Worm (Caenorhabditis elegans) whole organism, young adult: ENCODE data around the gene K01G5.10.

Experiments used
- F39B2.1 ChIP-seq: fragments of 200-800 bp; sonication (Bioruptor generic); IDR thresholded peaks from 2 replicates; pipeline ENCODE4 v1.3.6; 2022; ENCODE audit warnings: missing genetic modification reagents, missing genetic modification characterization, missing compliant biosample characterization
- F57C9.4 ChIP-seq: sonication (generic microtip); optimal IDR thresholded peaks from 2 replicates; lab custom pipeline; 2017; ENCODE audit warnings: mild to moderate bottlenecking, missing genetic modification characterization, missing compliant biosample characterization
- T26A5.8 ChIP-seq: sonication (generic microtip); optimal IDR thresholded peaks from 2 replicates; lab custom pipeline; 2016; ENCODE audit warnings: missing genetic modification characterization, missing compliant biosample characterization
- Y53F4B.3 ChIP-seq: fragments of 200-800 bp; sonication (Bioruptor generic); IDR thresholded peaks from 2 replicates; pipeline ENCODE4 v1.3.6; 2022; ENCODE audit warnings: missing genetic modification reagents, missing genetic modification characterization, missing compliant biosample characterization
- Y67H2A.10 ChIP-seq: fragments of 200-800 bp; sonication (Bioruptor generic); conservative IDR thresholded peaks from 2 replicates; pipeline ENCODE4 v1.3.6; 2022; ENCODE audit warnings: missing genetic modification reagents, missing genetic modification characterization, missing compliant biosample characterization
- Y79H2A.3 ChIP-seq: fragments of 200-800 bp; sonication (Bioruptor generic); conservative IDR thresholded peaks from 2 replicates; pipeline ENCODE4 v1.3.6; 2022; ENCODE audit warnings: missing genetic modification reagents, missing genetic modification characterization, missing compliant biosample characterization
- ama-1 ChIP-seq, 3 experiments: fragments of 150-350 bp in 1 of 3; sonication (generic microtip) in 2 of 3; optimal IDR thresholded peaks; 2 replicates each; lab custom pipeline; 2014 to 2018; ENCODE audit warnings: missing biosample characterization in 2 of 3, missing genetic modification characterization in 2 of 3, missing genetic modification reagents in 2 of 3
- aptf-2 ChIP-seq: fragments of 200-800 bp; sonication (Bioruptor generic); conservative IDR thresholded peaks from 2 replicates; pipeline ENCODE4 v1.3.6; 2022; ENCODE audit warnings: missing genetic modification reagents, missing genetic modification characterization, missing compliant biosample characterization
- aptf-3 ChIP-seq: fragments of 200-800 bp; sonication (Bioruptor generic); IDR thresholded peaks from 2 replicates; pipeline ENCODE4 v1.3.6; 2022; ENCODE audit warnings: missing genetic modification characterization, missing compliant biosample characterization
- atf-7 ChIP-seq: sonication (generic microtip); optimal IDR thresholded peaks from 2 replicates; lab custom pipeline; 2017; ENCODE audit warnings: mild to moderate bottlenecking, missing genetic modification characterization, missing compliant biosample characterization
- athp-1 ChIP-seq: sonication (generic microtip); optimal IDR thresholded peaks from 2 replicates; lab custom pipeline; 2017; ENCODE audit warnings: mild to moderate bottlenecking, missing genetic modification characterization, missing compliant biosample characterization
- bed-1 ChIP-seq: fragments of 200-800 bp; sonication (Bioruptor generic); IDR thresholded peaks from 2 replicates; pipeline ENCODE4 v1.3.6; 2022; ENCODE audit warnings: missing genetic modification reagents, missing genetic modification characterization, missing compliant biosample characterization
- bed-2 ChIP-seq: fragments of 200-800 bp; sonication (Bioruptor generic); IDR thresholded peaks from 2 replicates; pipeline ENCODE4 v1.3.6; 2022; ENCODE audit warnings: missing genetic modification reagents, missing genetic modification characterization, missing compliant biosample characterization
- ccch-3 ChIP-seq: fragments of 200-800 bp; sonication (Bioruptor generic); optimal IDR thresholded peaks from 2 replicates; lab custom pipeline; 2018; ENCODE audit warnings: mild to moderate bottlenecking, missing genetic modification characterization, missing compliant biosample characterization
- cebp-2 ChIP-seq: fragments of 200-800 bp; sonication (Bioruptor generic); IDR thresholded peaks from 2 replicates; pipeline ENCODE4 v1.3.6; 2022; ENCODE audit warnings: missing genetic modification characterization, missing compliant biosample characterization
- ceh-58 ChIP-seq: fragments of 200-800 bp; sonication (Bioruptor generic); IDR thresholded peaks from 2 replicates; pipeline ENCODE4 v1.3.6; 2022; ENCODE audit warnings: missing genetic modification characterization, missing compliant biosample characterization
- ceh-79 ChIP-seq: sonication (generic microtip); optimal IDR thresholded peaks from 2 replicates; lab custom pipeline; 2017; ENCODE audit warnings: mild to moderate bottlenecking, missing genetic modification characterization, missing compliant biosample characterization
- ceh-91 ChIP-seq: fragments of 200-800 bp; sonication (Bioruptor generic); IDR thresholded peaks from 2 replicates; pipeline ENCODE4 v1.3.6; 2022; ENCODE audit warnings: missing genetic modification reagents, missing genetic modification characterization, missing compliant biosample characterization
- dox-1 ChIP-seq: fragments of 200-800 bp; sonication (Bioruptor generic); IDR thresholded peaks from 2 replicates; pipeline ENCODE4 v1.3.6; 2022; ENCODE audit warnings: missing genetic modification reagents, missing genetic modification characterization, missing compliant biosample characterization
- dpl-1 ChIP-seq: fragments of 150-350 bp; optimal IDR thresholded peaks from 2 replicates; lab custom pipeline; 2014; ENCODE audit warnings: missing biosample characterization, missing genetic modification reagents, missing genetic modification characterization
- efl-1 ChIP-seq: fragments of 150-350 bp; optimal IDR thresholded peaks from 2 replicates; lab custom pipeline; 2014; ENCODE audit warnings: missing biosample characterization, missing genetic modification reagents, missing genetic modification characterization
- ekl-4 ChIP-seq: fragments of 200-800 bp; sonication (Bioruptor generic); IDR thresholded peaks from 2 replicates; pipeline ENCODE4 v1.3.6; 2022; ENCODE audit warnings: missing genetic modification reagents, missing genetic modification characterization, missing compliant biosample characterization
- ets-4 ChIP-seq: fragments of 200-800 bp; sonication (Bioruptor generic); optimal IDR thresholded peaks from 2 replicates; lab custom pipeline; 2018; ENCODE audit warnings: mild to moderate bottlenecking, missing genetic modification characterization, missing compliant biosample characterization
- gei-17 ChIP-seq: fragments of 200-800 bp; sonication (Bioruptor generic); optimal IDR thresholded peaks from 2 replicates; lab custom pipeline; 2018; ENCODE audit warnings: mild to moderate bottlenecking, missing genetic modification characterization, missing compliant biosample characterization
- him-1 ChIP-seq: sonication (generic microtip); optimal IDR thresholded peaks from 2 replicates; lab custom pipeline; 2016; ENCODE audit warnings: missing genotype, missing genetic modification reagents, missing genetic modification characterization, missing compliant biosample characterization
- hlh-26 ChIP-seq: fragments of 200-800 bp; sonication (Bioruptor generic); conservative IDR thresholded peaks from 2 replicates; pipeline ENCODE4 v1.3.6; 2022; ENCODE audit warnings: missing genetic modification reagents, missing genetic modification characterization, missing compliant biosample characterization
- hmg-1.2 ChIP-seq: fragments of 200-800 bp; sonication (Bioruptor generic); IDR thresholded peaks from 2 replicates; pipeline ENCODE4 v1.3.6; 2022; ENCODE audit warnings: missing genetic modification reagents, missing genetic modification characterization, missing compliant biosample characterization
- hsf-1 ChIP-seq: fragments of 200-800 bp; sonication (Bioruptor generic); IDR thresholded peaks from 2 replicates; pipeline ENCODE4 v1.3.6; 2022; ENCODE audit warnings: missing genetic modification reagents, missing genetic modification characterization, missing compliant biosample characterization
- lag-1 ChIP-seq: fragments of 200-800 bp; sonication (Bioruptor generic); IDR thresholded peaks from 2 replicates; pipeline ENCODE4 v1.3.6; 2022; ENCODE audit warnings: missing genetic modification reagents, missing genetic modification characterization, missing compliant biosample characterization
- let-607 ChIP-seq, 2 experiments: fragments of 200-800 bp in 1 of 2; sonication (Bioruptor generic) in 1 of 2; sonication (generic microtip) in 1 of 2; optimal IDR thresholded peaks; 2 replicates each; lab custom pipeline; 2016 to 2018; ENCODE audit warnings: mild to moderate bottlenecking in 2 of 2, missing compliant biosample characterization in 2 of 2, missing genetic modification characterization in 2 of 2, moderate library complexity in 2 of 2, missing genotype in 1 of 2
- lin-35 ChIP-seq, 3 experiments: fragments of 150-350 bp in 2 of 3; sonication (generic microtip) in 1 of 3; optimal IDR thresholded peaks; 2 replicates each; lab custom pipeline; 2014 to 2018; ENCODE audit warnings: missing biosample characterization in 3 of 3, missing genetic modification characterization in 3 of 3, missing genetic modification reagents in 3 of 3
- lin-54 ChIP-seq: fragments of 200-800 bp; sonication (Bioruptor generic); optimal IDR thresholded peaks from 2 replicates; lab custom pipeline; 2018; ENCODE audit warnings: mild to moderate bottlenecking, missing genetic modification characterization, missing compliant biosample characterization
- madf-3 ChIP-seq: fragments of 200-800 bp; sonication (Bioruptor generic); IDR thresholded peaks from 2 replicates; pipeline ENCODE4 v1.3.6; 2022; ENCODE audit warnings: missing genetic modification reagents, missing genetic modification characterization, missing compliant biosample characterization
- mel-28 ChIP-seq: sonication (generic microtip); optimal IDR thresholded peaks from 2 replicates; lab custom pipeline; 2016; ENCODE audit warnings: borderline replicate concordance, mild to moderate bottlenecking, missing genetic modification characterization, missing compliant biosample characterization
- mes-4 ChIP-seq: sonication (generic microtip); optimal IDR thresholded peaks from 2 replicates; lab custom pipeline; 2016; ENCODE audit warnings: missing genotype, missing genetic modification characterization, missing compliant biosample characterization
- nfya-1 ChIP-seq: sonication (generic microtip); optimal IDR thresholded peaks from 2 replicates; lab custom pipeline; 2017; ENCODE audit warnings: antibody characterized with exemption, missing compliant biosample characterization, missing genetic modification characterization, borderline replicate concordance; ENCODE audit not compliant: insufficient read depth
- rec-8 ChIP-seq, 2 experiments: sonication (generic microtip); optimal IDR thresholded peaks; 2 replicates each; lab custom pipeline; 2016; ENCODE audit warnings: mild to moderate bottlenecking in 2 of 2, missing genetic modification characterization in 2 of 2, missing genetic modification reagents in 2 of 2, missing genotype in 2 of 2, missing biosample characterization in 1 of 2, missing compliant biosample characterization in 1 of 2, moderate library complexity in 1 of 2
- sdz-38 ChIP-seq: sonication (generic microtip); optimal IDR thresholded peaks from 2 replicates; lab custom pipeline; 2016; ENCODE audit warnings: missing genotype, missing genetic modification characterization, missing compliant biosample characterization
- sea-2 ChIP-seq: fragments of 200-800 bp; sonication (Bioruptor generic); IDR thresholded peaks from 2 replicates; pipeline ENCODE4 v1.3.6; 2022; ENCODE audit warnings: missing genetic modification characterization, missing compliant biosample characterization
- snpc-3.4 ChIP-seq: sonication (generic microtip); optimal IDR thresholded peaks from 2 replicates; lab custom pipeline; 2017; ENCODE audit warnings: missing genetic modification characterization, mild to moderate bottlenecking, missing compliant biosample characterization, antibody characterized with exemption, moderate library complexity, missing genotype, missing genetic modification reagents
- unc-62 ChIP-seq: fragments of 150-350 bp; optimal IDR thresholded peaks from 2 replicates; lab custom pipeline; 2014; ENCODE audit warnings: missing biosample characterization, missing genetic modification reagents, missing genetic modification characterization
- ztf-18 ChIP-seq: sonication (generic microtip); optimal IDR thresholded peaks from 2 replicates; lab custom pipeline; 2016; ENCODE audit warnings: missing genotype, mild to moderate bottlenecking, missing genetic modification characterization, missing compliant biosample characterization
- ztf-22 ChIP-seq: fragments of 200-800 bp; sonication (Bioruptor generic); optimal IDR thresholded peaks from 2 replicates; lab custom pipeline; 2018; ENCODE audit warnings: mild to moderate bottlenecking, missing genetic modification characterization, moderate library complexity, missing compliant biosample characterization
- ztf-26 ChIP-seq: sonication (generic microtip); optimal IDR thresholded peaks from 2 replicates; lab custom pipeline; 2017; ENCODE audit warnings: missing genetic modification characterization, missing compliant biosample characterization
- ztf-6 ChIP-seq: fragments of 200-800 bp; sonication (Bioruptor generic); IDR thresholded peaks from 2 replicates; pipeline ENCODE4 v1.3.6; 2022; ENCODE audit warnings: missing genetic modification reagents, missing genetic modification characterization, missing compliant biosample characterization

K01G5.10 gene

DNA sequence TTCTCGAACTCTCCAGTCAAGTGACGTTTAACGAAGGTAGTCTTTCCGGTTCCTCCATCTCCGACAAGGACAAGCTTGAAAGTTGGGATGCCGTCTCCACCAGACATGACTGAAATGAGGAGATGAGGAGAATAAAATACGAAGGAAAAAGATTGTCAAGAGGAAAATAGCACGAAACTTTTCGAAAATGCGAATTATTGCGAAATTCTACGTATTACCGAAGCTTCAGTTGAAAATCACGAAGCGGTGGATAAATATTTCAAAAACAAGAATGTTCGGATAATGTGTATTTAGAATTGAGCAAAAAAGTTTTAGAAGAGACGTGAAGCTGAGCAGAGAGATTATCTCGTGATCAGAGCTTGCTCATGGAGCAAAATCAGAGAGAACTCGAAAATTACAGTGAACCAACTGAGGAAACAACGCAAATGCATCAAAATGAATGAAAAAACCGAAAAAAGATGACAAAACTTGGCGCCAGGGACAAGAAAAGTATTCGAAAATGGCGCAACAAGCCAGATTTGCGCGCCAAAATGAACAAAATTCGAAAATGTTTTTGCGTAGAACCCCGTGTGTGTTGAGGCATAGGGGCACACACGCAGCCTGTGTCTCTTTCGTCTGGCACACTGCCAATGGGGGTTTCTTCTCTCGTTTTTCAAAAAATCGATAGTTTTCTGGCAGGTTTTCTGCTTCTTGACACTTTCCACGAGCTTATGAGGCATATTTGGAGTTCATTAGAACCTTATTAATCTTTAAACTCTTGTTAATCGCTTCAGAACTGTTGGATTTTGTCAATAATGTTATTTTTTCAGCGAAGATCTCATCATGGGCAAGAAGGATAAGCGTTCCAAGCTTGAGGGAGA lies 10.5 kb downstream of the K01G5.10 start, which contains the start of the genes ran-1 and dkc-1 (continued):
- TF ChIP-seq athp-1 (tag; lab: Kevin White, UChicago) = peak; percentile 81

DNA sequence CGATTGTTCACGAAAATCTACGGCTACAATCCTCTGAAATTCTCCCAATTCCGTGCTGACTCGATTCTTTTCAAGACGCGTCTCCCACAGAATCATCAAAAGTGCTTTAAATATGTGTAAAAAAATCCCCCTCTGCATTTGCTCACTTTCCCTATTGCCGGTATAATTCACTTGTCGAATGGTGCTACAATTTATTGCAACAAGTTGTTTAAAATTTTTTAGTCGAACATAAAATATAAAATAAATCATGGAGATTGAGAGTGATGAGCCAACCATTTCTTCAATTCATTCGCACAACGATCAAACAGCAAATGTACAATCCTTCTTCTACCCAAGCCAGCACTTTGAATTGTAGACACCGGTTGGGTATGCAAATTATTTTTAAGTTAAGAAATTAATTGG lies 11.9 kb downstream of the K01G5.10 start:
- TF ChIP-seq cebp-2 (GFP tag; lab: Robert Waterston, UW) (0 out of 2 replicates have a peak, but pooled peaks have one; percentile 49), Y67H2A.10 (GFP tag; lab: Robert Waterston, UW) (no peak), ztf-18 (tag; lab: Kevin White, UChicago) (peak; percentile 70), lag-1 (no peak), let-607 (tag; optimal IDR thresholded peaks at IDR 0.05; lab: Kevin White, UChicago) (no peak), madf-3 (GFP tag; lab: Robert Waterston, UW) (peak; percentile 84), gei-17 (GFP tag; lab: Kevin White, UChicago) (no peak), unc-62 (GFP tag; lab: Kevin White, UChicago) (no peak), him-1 (tag; lab: Kevin White, UChicago) (peak; percentile 69), rec-8 (tag; optimal IDR thresholded peaks at IDR 0.05; lab: Kevin White, UChicago) (peak; percentile 64 to 77), ccch-3 (GFP tag; lab: Kevin White, UChicago) (no peak), dpl-1 (peak; percentile 6), sea-2 (no peak), hlh-26 (GFP tag; lab: Robert Waterston, UW) (no peak), ztf-22 (GFP tag; lab: Kevin White, UChicago) (peak; percentile 25), ekl-4 (GFP tag; lab: Robert Waterston, UW) (peak; percentile 89), ets-4 (GFP tag; lab: Kevin White, UChicago) (peak; percentile 49), sdz-38 (no peak), aptf-3 (GFP tag; lab: Robert Waterston, UW) (no peak), atf-7 (peak; percentile 27), efl-1 (GFP tag; lab: Kevin White, UChicago) (peak; percentile 62), Y53F4B.3 (GFP tag; lab: Robert Waterston, UW) (no peak), dox-1 (GFP tag; lab: Robert Waterston, UW) (peak; percentile 38; the same call in 1 of the 2 replicates), ceh-79 (tag; lab: Kevin White, UChicago) (no peak), bed-2 (no peak), ceh-58 (GFP tag; lab: Robert Waterston, UW) (peak; percentile 71; the same call in 1 of the 2 replicates), aptf-2 (GFP tag; lab: Robert Waterston, UW) (no peak), Y79H2A.3 (GFP tag; lab: Robert Waterston, UW) (peak; percentile 94), ama-1 (optimal IDR thresholded peaks at IDR 0.05; lab: Kevin White, UChicago) (peak; percentile 20), ama-1 (GFP tag; optimal IDR thresholded peaks at IDR 0.05; lab: Kevin White, UChicago) (peak; percentile 83 to 93), lin-35 (GFP tag; optimal IDR thresholded peaks at IDR 0.05; lab: Kevin White, UChicago) (peak in 2 of 3 experiments; percentile 7 to 38), nfya-1 (tag; lab: Kevin White, UChicago) (no peak), ztf-6 (GFP tag; lab: Robert Waterston, UW) (no peak), hmg-1.2 (GFP tag; lab: Robert Waterston, UW) (peak; percentile 39; the same call in 1 of the 2 replicates), F57C9.4 (tag; lab: Kevin White, UChicago) (peak; percentile 40), lin-54 (peak; percentile 76), ztf-26 (tag; lab: Kevin White, UChicago) (no peak), ceh-91 (GFP tag; lab: Robert Waterston, UW) (no peak), T26A5.8 (peak; percentile 91), hsf-1 (peak; percentile 81), bed-1 (no peak), mel-28 (tag; lab: Kevin White, UChicago) (no peak), F39B2.1 (GFP tag; lab: Robert Waterston, UW) (peak; percentile 82), mes-4 (tag; lab: Kevin White, UChicago) (peak; percentile 18), snpc-3.4 (tag; lab: Kevin White, UChicago) (peak; percentile 91)
